Worm (Caenorhabditis elegans): ENCODE measurements around the gene pals-33.

- TF ChIP-seq snpc-4 (tag; optimal IDR thresholded peaks at IDR 0.05), result no peak
- TF ChIP-seq nhr-12 (tag; optimal IDR thresholded peaks at IDR 0.05), result no peak
- TF ChIP-seq sptf-1 (tag; optimal IDR thresholded peaks at IDR 0.05), result no peak
- TF ChIP-seq pha-4 (tag; optimal IDR thresholded peaks at IDR 0.05), result no peak
- TF ChIP-seq mep-1 (tag; optimal IDR thresholded peaks at IDR 0.05), result no peak
- TF ChIP-seq unc-39 (tag; optimal IDR thresholded peaks at IDR 0.05), result no peak
- TF ChIP-seq nhr-76 (tag; optimal IDR thresholded peaks at IDR 0.05), result no peak
- no peak for TF ChIP-seq elt-1 (tag; optimal IDR thresholded peaks at IDR 0.05; ENCODE audit: borderline replicate concordance, insufficient read depth)
- no peak for TF ChIP-seq blmp-1 (tag; optimal IDR thresholded peaks at IDR 0.05)
- TF ChIP-seq nhr-237 (tag; optimal IDR thresholded peaks at IDR 0.05), result no peak
- no peak for TF ChIP-seq tbx-8 (GFP tag; optimal IDR thresholded peaks at IDR 0.05)
- TF ChIP-seq ztf-11 (tag; optimal IDR thresholded peaks at IDR 0.05), result no peak
Measured at ce11 chrV:3678513-3678912, 5.3 kb downstream of the pals-33 start.

Measured in whole organism, mixed stage, embryonic.